Worm (Caenorhabditis elegans): ENCODE results near the gene C14A4.13.

- TF ChIP-seq him-1 (tag; optimal IDR thresholded peaks at IDR 0.05) = no peak
- TF ChIP-seq dao-5 (tag; optimal IDR thresholded peaks at IDR 0.05) = no peak
- no peak for TF ChIP-seq W03F9.2 (tag; optimal IDR thresholded peaks at IDR 0.05)
Observed at ce11 chrII:10602184-10602583, 16.1 kb upstream of the C14A4.13 start, which contains the start of gene srv-2.

All from whole organism, L4/young adult.